Worm (Caenorhabditis elegans): Measurements from ENCODE around the gene ent-4.
A peak's percentile ranks its signal among the peaks of the same experiment; 100 is the strongest.

ent-4 gene

ce11 chrIV:13702681-13703080 lies 24.0 kb upstream of the ent-4 start:
- TF ChIP-seq hlh-11 (tag; optimal IDR thresholded peaks at IDR 0.05) (peak; percentile 7), ceh-20 (GFP tag; IDR thresholded peaks at IDR 0.05) (peak; percentile 11; the same call in 1 of the 2 replicates), madf-5 (GFP tag; IDR thresholded peaks at IDR 0.05) (no peak), aha-1 (tag) (peak; percentile 51), unc-130 (GFP tag; optimal IDR thresholded peaks at IDR 0.05) (no peak), unc-62 (GFP tag; optimal IDR thresholded peaks at IDR 0.05 in 1 of 2) (peak in 1 of 2 experiments; percentile 96), unc-62 (tag; optimal IDR thresholded peaks at IDR 0.05) (no peak), ama-1 (optimal IDR thresholded peaks at IDR 0.05) (peak; percentile 11)

- TF ChIP-seq F37D6.2 (tag; optimal IDR thresholded peaks at IDR 0.05) (no peak), dpl-1 (GFP tag; optimal IDR thresholded peaks at IDR 0.05) (no peak), set-16 (GFP tag; IDR thresholded peaks at IDR 0.05) (no peak), nhr-25 (tag; optimal IDR thresholded peaks at IDR 0.05; ENCODE audit: borderline replicate concordance, insufficient read depth) (peak; percentile 60), nhr-102 (tag; optimal IDR thresholded peaks at IDR 0.05) (no peak), vab-7 (GFP tag; IDR thresholded peaks at IDR 0.05) (no peak), ctbp-1 (GFP tag; IDR thresholded peaks at IDR 0.05) (no peak), nhr-76 (tag; optimal IDR thresholded peaks at IDR 0.05) (no peak), unc-39 (tag; optimal IDR thresholded peaks at IDR 0.05) (no peak), nhr-237 (tag; optimal IDR thresholded peaks at IDR 0.05) (no peak), egl-27 (tag; optimal IDR thresholded peaks at IDR 0.05) (no peak), hlh-11 (tag; optimal IDR thresholded peaks at IDR 0.05) (peak; percentile 48), ceh-82 (tag; optimal IDR thresholded peaks at IDR 0.05) (no peak), mxl-2 (GFP tag; conservative IDR thresholded peaks at IDR 0.05) (no peak), mdt-29 (GFP tag; IDR thresholded peaks at IDR 0.05) (no peak), daf-8 (GFP tag; IDR thresholded peaks at IDR 0.05) (no peak), daf-12 (tag; optimal IDR thresholded peaks at IDR 0.05) (no peak), ZK337.2 (GFP tag; IDR thresholded peaks at IDR 0.05) (no peak), aha-1 (tag) (peak; percentile 97), madf-9 (GFP tag; conservative IDR thresholded peaks at IDR 0.05) (no peak), lin-39 (tag; optimal IDR thresholded peaks at IDR 0.05) (no peak), unc-130 (GFP tag; optimal IDR thresholded peaks at IDR 0.05) (no peak), mep-1 (tag; optimal IDR thresholded peaks at IDR 0.05) (peak; percentile 20), daf-19 (GFP tag; conservative IDR thresholded peaks at IDR 0.05) (no peak), pha-4 (GFP tag; IDR thresholded peaks at IDR 0.05) (no peak), pha-4 (tag; optimal IDR thresholded peaks at IDR 0.05) (no peak), rbr-2 (tag; optimal IDR thresholded peaks at IDR 0.05) (no peak), D1046.2 (GFP tag; IDR thresholded peaks at IDR 0.05) (no peak), nhr-77 (tag; optimal IDR thresholded peaks at IDR 0.05) (no peak), lim-7 (GFP tag; IDR thresholded peaks at IDR 0.05) (no peak), mxl-3 (GFP tag; optimal IDR thresholded peaks at IDR 0.05) (peak; percentile 39), tag-97 (GFP tag; IDR thresholded peaks at IDR 0.05) (no peak), hlh-30 (tag; optimal IDR thresholded peaks at IDR 0.05; ENCODE audit: insufficient read depth) (peak; percentile 29), hif-1 (tag; optimal IDR thresholded peaks at IDR 0.05) (no peak), ces-1 (GFP tag; optimal IDR thresholded peaks at IDR 0.05) (no peak), spr-1 (tag; optimal IDR thresholded peaks at IDR 0.05) (no peak), lir-3 (tag; optimal IDR thresholded peaks at IDR 0.05) (no peak), zfp-3 (GFP tag; conservative IDR thresholded peaks at IDR 0.05) (no peak), ceh-32 (tag; optimal IDR thresholded peaks at IDR 0.05; ENCODE audit: poor library complexity) (no peak), duxl-1 (tag; optimal IDR thresholded peaks at IDR 0.05; ENCODE audit: poor library complexity) (no peak), unc-62 (GFP tag; optimal IDR thresholded peaks at IDR 0.05 in 1 of 2) (peak in 1 of 2 experiments; percentile 100), unc-62 (tag; optimal IDR thresholded peaks at IDR 0.05) (peak; percentile 46), fos-1 (tag; optimal IDR thresholded peaks at IDR 0.05) (no peak), zfp-2 (tag; optimal IDR thresholded peaks at IDR 0.05) (no peak), R02D3.7 (tag; optimal IDR thresholded peaks at IDR 0.05) (no peak), dve-1 (tag; optimal IDR thresholded peaks at IDR 0.05; ENCODE audit: insufficient read depth) (no peak)
Measured at ce11 chrIV:13703828-13704425, 22.8 kb upstream of the ent-4 start, which contains the start of gene tlp-1. TSS of gene tlp-1 (minus strand) at chrIV:13704082.

All from whole organism, L4 larva.